Fruit fly (Drosophila melanogaster) whole organism, embryonic: ENCODE data around the gene Sfp26Ad.

Experiments used
- Adf1 ChIP-seq: fragments of 200-800 bp; sonication (Bioruptor generic); IDR thresholded peaks from 2 replicates; pipeline ENCODE4 v1.3.6; 2022; ENCODE audit warnings: missing biosample characterization, missing genetic modification characterization
- Bteb2 ChIP-seq: fragments of 200-800 bp; sonication (Bioruptor generic); optimal IDR thresholded peaks from 2 replicates; lab custom pipeline; 2016; ENCODE audit warnings: missing biosample characterization, missing genetic modification characterization
- CG18599 ChIP-seq: fragments of 200-800 bp; sonication (Bioruptor generic); optimal IDR thresholded peaks from 3 replicates; lab custom pipeline; 2017; ENCODE audit warnings: missing biosample characterization, missing genetic modification characterization, mild to moderate bottlenecking, moderate library complexity, missing genetic modification reagents
- CG31441 ChIP-seq: fragments of 200-800 bp; sonication (Bioruptor generic); IDR thresholded peaks from 2 replicates; pipeline ENCODE4 v1.3.6; 2022; ENCODE audit warnings: missing biosample characterization, missing genetic modification characterization
- CG3281 ChIP-seq: fragments of 200-800 bp; sonication (Bioruptor generic); optimal IDR thresholded peaks from 3 replicates; lab custom pipeline; 2017; ENCODE audit warnings: missing biosample characterization, mild to moderate bottlenecking, missing genetic modification characterization
- CG4854 ChIP-seq: fragments of 200-800 bp; sonication (Bioruptor generic); optimal IDR thresholded peaks from 2 replicates; lab custom pipeline; 2016; ENCODE audit warnings: missing biosample characterization, missing genetic modification characterization, inconsistent platforms
- CG6765 ChIP-seq: fragments of 200-800 bp; sonication (Bioruptor generic); optimal IDR thresholded peaks from 3 replicates; lab custom pipeline; 2017; ENCODE audit warnings: missing biosample characterization, mild to moderate bottlenecking, missing genetic modification characterization
- CG6854 ChIP-seq: fragments of 200-800 bp; sonication (Bioruptor generic); optimal IDR thresholded peaks from 3 replicates; lab custom pipeline; 2017; ENCODE audit warnings: missing biosample characterization, mild to moderate bottlenecking, missing genetic modification characterization
- CG7963 ChIP-seq: fragments of 200-800 bp; sonication (Bioruptor generic); IDR thresholded peaks from 3 replicates; pipeline ENCODE4 v1.3.6; 2022; ENCODE audit warnings: missing biosample characterization, missing genetic modification characterization; ENCODE audit not compliant: partially characterized antibody
- CG9609 ChIP-seq: fragments of 200-800 bp; sonication (Bioruptor generic); optimal IDR thresholded peaks from 3 replicates; lab custom pipeline; 2016; ENCODE audit warnings: missing biosample characterization, missing genetic modification characterization
- Dad ChIP-seq: fragments of 200-800 bp; sonication (Bioruptor generic); optimal IDR thresholded peaks from 3 replicates; lab custom pipeline; 2016; ENCODE audit warnings: missing biosample characterization, missing genetic modification characterization
- Dbx ChIP-seq: fragments of 200-800 bp; sonication (Bioruptor generic); IDR thresholded peaks from 3 replicates; pipeline ENCODE4 v1.3.6; 2022; ENCODE audit warnings: missing biosample characterization, missing genetic modification characterization
- E2f2 ChIP-seq: fragments of 200-800 bp; sonication (Bioruptor generic); IDR thresholded peaks from 2 replicates; pipeline ENCODE4 v1.3.6; 2022; ENCODE audit warnings: missing biosample characterization, missing genetic modification characterization
- Elba2 ChIP-seq: fragments of 200-800 bp; sonication (Bioruptor generic); optimal IDR thresholded peaks from 3 replicates; lab custom pipeline; 2016; ENCODE audit warnings: missing biosample characterization, missing genetic modification characterization
- Ets65A ChIP-seq: fragments of 200-800 bp; sonication (Bioruptor generic); peaks from one replicate; lab custom pipeline; 2016; ENCODE audit warnings: missing biosample characterization, missing genetic modification characterization
- Hey ChIP-seq: fragments of 200-800 bp; sonication (Bioruptor generic); optimal IDR thresholded peaks from 3 replicates; lab custom pipeline; 2018; ENCODE audit warnings: missing biosample characterization, mild to moderate bottlenecking, missing genetic modification characterization
- Hmx ChIP-seq: fragments of 200-800 bp; sonication (Bioruptor generic); optimal IDR thresholded peaks from 2 replicates; lab custom pipeline; 2016; ENCODE audit warnings: missing biosample characterization, missing genetic modification characterization
- Max ChIP-seq: fragments of 200-800 bp; sonication (Bioruptor generic); optimal IDR thresholded peaks from 2 replicates; lab custom pipeline; 2016; ENCODE audit warnings: missing biosample characterization, mild to moderate bottlenecking, missing genetic modification characterization
- Meics ChIP-seq: fragments of 200-800 bp; sonication (Bioruptor generic); optimal IDR thresholded peaks from 2 replicates; lab custom pipeline; 2017; ENCODE audit warnings: missing biosample characterization, mild to moderate bottlenecking, missing genetic modification characterization
- Oli ChIP-seq: fragments of 200-800 bp; sonication (Bioruptor generic); optimal IDR thresholded peaks from 2 replicates; lab custom pipeline; 2018; ENCODE audit warnings: missing biosample characterization, mild to moderate bottlenecking, missing genetic modification characterization, moderate library complexity
- Pdp1 ChIP-seq, 2 experiments: fragments of 200-800 bp; sonication (Bioruptor generic); optimal IDR thresholded peaks; 3 replicates each; lab custom pipeline; 2016; ENCODE audit warnings: missing biosample characterization in 2 of 2, missing genetic modification characterization in 2 of 2, mild to moderate bottlenecking in 1 of 2, moderate library complexity in 1 of 2
- Ravus ChIP-seq: fragments of 200-800 bp; sonication (Bioruptor generic); IDR thresholded peaks from 2 replicates; pipeline ENCODE4 v1.3.6; 2022; ENCODE audit warnings: missing biosample characterization, missing genetic modification characterization
- Scr ChIP-seq: fragments of 200-800 bp; sonication (Bioruptor generic); IDR thresholded peaks from 2 replicates; pipeline ENCODE4 v1.3.6; 2022; ENCODE audit warnings: missing biosample characterization, missing genetic modification characterization; ENCODE audit not compliant: partially characterized antibody
- Trl ChIP-seq, 3 experiments: fragments of >200 bp in 2 of 3; fragments of 200-800 bp in 1 of 3; sonication (Bioruptor generic) in 1 of 3; optimal IDR thresholded peaks; 2 replicates in 1 of 3; 3 replicates in 2 of 3; lab custom pipeline; 2016 to 2017; ENCODE audit warnings: missing biosample characterization in 1 of 3, missing genetic modification characterization in 1 of 3
- cato ChIP-seq: fragments of 200-800 bp; sonication (Bioruptor generic); optimal IDR thresholded peaks from 2 replicates; lab custom pipeline; 2016; ENCODE audit warnings: missing biosample characterization, missing genetic modification characterization, borderline replicate concordance
- corto ChIP-seq: fragments of 200-800 bp; sonication (Bioruptor generic); optimal IDR thresholded peaks from 2 replicates; lab custom pipeline; 2016; ENCODE audit warnings: missing biosample characterization, mild to moderate bottlenecking, missing genetic modification characterization, moderate library complexity
- dmrt99B ChIP-seq: fragments of 200-800 bp; sonication (Bioruptor generic); optimal IDR thresholded peaks from 2 replicates; lab custom pipeline; 2018; ENCODE audit warnings: missing biosample characterization, mild to moderate bottlenecking, missing genetic modification characterization, moderate library complexity
- exex ChIP-seq: fragments of 200-800 bp; sonication (Bioruptor generic); optimal IDR thresholded peaks from 4 replicates; lab custom pipeline; 2018; ENCODE audit warnings: missing biosample characterization, mild to moderate bottlenecking, missing genetic modification characterization, moderate library complexity
- fd102C ChIP-seq: fragments of 200-800 bp; sonication (Bioruptor generic); optimal IDR thresholded peaks from 2 replicates; lab custom pipeline; 2018; ENCODE audit warnings: missing biosample characterization, mild to moderate bottlenecking, missing genetic modification characterization, moderate library complexity
- fd96Cb ChIP-seq: fragments of 200-800 bp; sonication (Bioruptor generic); optimal IDR thresholded peaks from 2 replicates; lab custom pipeline; 2018; ENCODE audit warnings: missing biosample characterization, mild to moderate bottlenecking, missing genetic modification characterization, moderate library complexity
- gcm2 ChIP-seq: fragments of 200-800 bp; sonication (Bioruptor generic); optimal IDR thresholded peaks from 2 replicates; lab custom pipeline; 2016; ENCODE audit warnings: missing biosample characterization, missing genetic modification characterization
- grn ChIP-seq: fragments of 200-800 bp; sonication (Bioruptor generic); optimal IDR thresholded peaks from 3 replicates; lab custom pipeline; 2017; ENCODE audit warnings: missing biosample characterization, missing genetic modification characterization
- ken ChIP-seq: fragments of 200-800 bp; sonication (Bioruptor generic); IDR thresholded peaks from 3 replicates; pipeline ENCODE4 v1.3.6; 2022; ENCODE audit warnings: missing biosample characterization, missing genetic modification characterization
- klu ChIP-seq: fragments of 200-800 bp; sonication (Bioruptor generic); IDR thresholded peaks from 2 replicates; pipeline ENCODE4 v1.3.6; 2022; ENCODE audit warnings: missing biosample characterization, missing genetic modification characterization
- mam ChIP-seq: fragments of 200-800 bp; sonication (Bioruptor generic); optimal IDR thresholded peaks from 3 replicates; lab custom pipeline; 2016; ENCODE audit warnings: missing biosample characterization, missing genetic modification characterization
- nom ChIP-seq: fragments of 200-800 bp; sonication (Bioruptor generic); optimal IDR thresholded peaks from 2 replicates; lab custom pipeline; 2017; ENCODE audit warnings: missing biosample characterization, missing genetic modification characterization, mild to moderate bottlenecking, moderate library complexity, missing genetic modification reagents
- org-1 ChIP-seq: fragments of 200-800 bp; sonication (Bioruptor generic); optimal IDR thresholded peaks from 2 replicates; lab custom pipeline; 2017; ENCODE audit warnings: missing biosample characterization, missing genetic modification characterization
- pita ChIP-seq: fragments of 200-800 bp; sonication (Bioruptor generic); optimal IDR thresholded peaks from 2 replicates; lab custom pipeline; 2017; ENCODE audit warnings: missing biosample characterization, mild to moderate bottlenecking, missing genetic modification characterization
- repo ChIP-seq: fragments of 200-800 bp; sonication (Bioruptor generic); optimal IDR thresholded peaks from 2 replicates; lab custom pipeline; 2016; ENCODE audit warnings: missing biosample characterization, missing genetic modification characterization
- sug ChIP-seq: fragments of 200-800 bp; optimal IDR thresholded peaks from 2 replicates; lab custom pipeline; 2019; ENCODE audit warnings: missing biosample characterization, mild to moderate bottlenecking, missing genetic modification characterization, moderate library complexity
- tll ChIP-seq, 2 experiments: fragments of 200-800 bp in 1 of 2; fragments of >200 bp in 1 of 2; sonication (Bioruptor generic) in 1 of 2; optimal IDR thresholded peaks; 2 replicates each; lab custom pipeline; 2017 to 2019; ENCODE audit warnings: missing biosample characterization in 2 of 2, missing genetic modification characterization in 2 of 2, mild to moderate bottlenecking in 1 of 2, moderate library complexity in 1 of 2
- unc-4 ChIP-seq: fragments of 200-800 bp; sonication (Bioruptor generic); IDR thresholded peaks from 2 replicates; pipeline ENCODE4 v1.3.6; 2022; ENCODE audit warnings: missing biosample characterization, missing genetic modification characterization; ENCODE audit not compliant: partially characterized antibody

Gene Sfp26Ad

DNA sequence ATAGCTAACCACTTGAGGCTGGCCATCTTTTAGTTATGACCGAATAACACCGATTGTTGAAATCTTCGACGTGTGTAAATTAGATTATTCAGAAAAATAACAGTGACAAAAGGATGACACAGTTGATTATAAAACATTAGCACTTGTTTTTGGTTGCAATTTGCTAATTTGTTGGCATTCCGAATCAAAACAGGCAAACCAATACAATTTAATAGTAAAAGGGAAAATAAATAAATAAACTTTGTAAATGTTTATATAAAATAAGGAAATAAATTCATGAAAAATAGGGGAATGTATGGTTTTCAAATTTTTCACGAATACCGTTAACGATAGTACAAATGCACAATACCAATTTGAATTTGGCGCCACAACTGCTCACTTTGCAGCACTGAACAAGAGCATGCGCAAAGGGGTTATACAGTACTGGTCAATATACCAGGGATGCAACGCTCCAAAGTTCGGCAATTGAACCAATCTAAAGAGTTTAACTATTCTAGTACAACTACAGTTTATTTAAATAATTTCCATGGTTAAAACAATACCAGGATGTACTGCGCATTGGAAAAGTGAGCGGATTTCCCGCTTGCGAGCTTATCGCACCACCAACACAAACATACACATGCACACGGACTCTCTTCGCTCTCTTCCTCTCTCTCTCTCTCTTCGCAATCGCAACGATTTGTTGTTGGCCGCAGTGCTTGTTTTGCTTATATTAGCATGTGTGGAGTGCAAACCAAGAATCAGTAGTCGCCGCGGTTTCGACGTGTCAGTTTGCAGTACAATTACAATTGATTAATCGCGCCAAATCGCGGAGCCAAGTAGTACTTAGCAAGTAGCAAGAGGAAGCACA is at the start of gene Sfp26Ad, which contains the start of gene Gpdh1 (continued):
- TF ChIP-seq dmrt99B (tag; lab: Kevin White, UChicago) (peak; percentile 55), Max (GFP tag; lab: Kevin White, UChicago) (peak; percentile 79), CG6854 (GFP tag; lab: Kevin White, UChicago) (peak; percentile 47), repo (GFP tag; lab: Kevin White, UChicago) (peak; percentile 72)

DNA sequence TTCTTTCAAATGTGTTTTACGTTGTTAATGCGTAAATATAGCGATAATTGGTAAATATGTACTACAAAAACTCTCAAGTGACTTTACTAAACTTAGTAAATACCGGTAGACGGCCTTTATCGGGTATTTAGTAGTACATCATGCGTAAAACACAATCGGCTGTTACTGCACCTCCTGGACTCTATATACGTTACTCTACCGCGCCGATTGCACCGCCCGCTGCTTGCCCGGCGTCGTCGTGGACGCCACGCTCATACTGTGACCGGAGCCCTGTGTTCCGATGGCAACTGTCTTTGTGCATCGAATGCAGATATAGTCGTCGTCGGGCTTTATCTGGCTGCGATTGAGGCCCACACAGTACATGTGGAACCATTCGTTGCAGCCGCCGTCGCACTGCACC is 47.3 kb upstream of the Sfp26Ad start:
- TF ChIP-seq nom: peak; percentile 58
- 0 out of 3 replicates have a peak, but pooled peaks have one; percentile 31 for TF ChIP-seq CG7963 (GFP tag; lab: Robert Waterston, UW)
- no peak for TF ChIP-seq corto (GFP tag; lab: Kevin White, UChicago)

- TF ChIP-seq ken (GFP tag; lab: Robert Waterston, UW) (no peak), Pdp1 (GFP tag; optimal IDR thresholded peaks at IDR 0.05; lab: Kevin White, UChicago) (peak in 1 of 2 experiments; percentile 68), Scr (GFP tag; lab: Robert Waterston, UW) (no peak), unc-4 (GFP tag; lab: Robert Waterston, UW) (no peak), mam (GFP tag; lab: Kevin White, UChicago) (no peak), fd102C (GFP tag; lab: Kevin White, UChicago) (no peak), Bteb2 (GFP tag; lab: Kevin White, UChicago) (no peak), Dbx (GFP tag; lab: Robert Waterston, UW) (peak; percentile 16; the same call in 1 of the 3 replicates), Trl (optimal IDR thresholded peaks at IDR 0.05; lab: Kevin White, UChicago) (no peak), Trl (GFP tag; optimal IDR thresholded peaks at IDR 0.05; lab: Kevin White, UChicago) (no peak), grn (peak; percentile 80), tll (GFP tag; optimal IDR thresholded peaks at IDR 0.05; lab: Kevin White, UChicago) (no peak), Ets65A (GFP tag; lab: Kevin White, UChicago) (peak; percentile 61), Hmx (no peak), gcm2 (GFP tag; lab: Kevin White, UChicago) (no peak), CG4854 (GFP tag; lab: Kevin White, UChicago) (no peak), E2f2 (GFP tag; lab: Robert Waterston, UW) (no peak), Elba2 (GFP tag; lab: Kevin White, UChicago) (no peak), CG18599 (GFP tag; lab: Kevin White, UChicago) (no peak), pita (GFP tag; lab: Kevin White, UChicago) (no peak), CG6765 (GFP tag; lab: Kevin White, UChicago) (no peak), CG31441 (GFP tag; lab: Robert Waterston, UW) (no peak), Dad (no peak), fd96Cb (tag; lab: Kevin White, UChicago) (no peak), cato (GFP tag; lab: Kevin White, UChicago) (no peak), Oli (no peak), Hey (peak; percentile 98), sug (tag; lab: Kevin White, UChicago) (peak; percentile 40), Ravus (no peak), Meics (GFP tag; lab: Kevin White, UChicago) (no peak), CG9609 (GFP tag; lab: Kevin White, UChicago) (no peak), exex (tag; lab: Kevin White, UChicago) (peak; percentile 78), klu (no peak), Adf1 (GFP tag; lab: Robert Waterston, UW) (no peak), CG3281 (no peak), org-1 (no peak)
Observed at dm6 chr2L:5988115-5989092, 45.3 kb upstream of the Sfp26Ad start.
